Worm (Caenorhabditis elegans) whole organism, late embryonic: ENCODE results near the gene C29F7.1.

Experiments
- F13H6.1 ChIP-seq: sonication (generic microtip); optimal IDR thresholded peaks from 2 replicates; lab custom pipeline; 2016; ENCODE audit warnings: missing genetic modification characterization, missing compliant biosample characterization
- fkh-10 ChIP-seq: fragments of 150-350 bp; optimal IDR thresholded peaks from 2 replicates; lab custom pipeline; 2014; ENCODE audit warnings: missing biosample characterization, missing genetic modification reagents, missing genetic modification characterization
- pqm-1 ChIP-seq: sonication (generic microtip); optimal IDR thresholded peaks from 2 replicates; lab custom pipeline; 2016; ENCODE audit warnings: missing genetic modification characterization, missing compliant biosample characterization
- ref-2 ChIP-seq: sonication (generic microtip); optimal IDR thresholded peaks from 2 replicates; lab custom pipeline; 2016; ENCODE audit warnings: missing genetic modification characterization, missing compliant biosample characterization
- sox-4 ChIP-seq: sonication (generic microtip); optimal IDR thresholded peaks from 2 replicates; lab custom pipeline; 2017; ENCODE audit warnings: mild to moderate bottlenecking, missing genetic modification characterization, inconsistent platforms, missing compliant biosample characterization

DNA sequence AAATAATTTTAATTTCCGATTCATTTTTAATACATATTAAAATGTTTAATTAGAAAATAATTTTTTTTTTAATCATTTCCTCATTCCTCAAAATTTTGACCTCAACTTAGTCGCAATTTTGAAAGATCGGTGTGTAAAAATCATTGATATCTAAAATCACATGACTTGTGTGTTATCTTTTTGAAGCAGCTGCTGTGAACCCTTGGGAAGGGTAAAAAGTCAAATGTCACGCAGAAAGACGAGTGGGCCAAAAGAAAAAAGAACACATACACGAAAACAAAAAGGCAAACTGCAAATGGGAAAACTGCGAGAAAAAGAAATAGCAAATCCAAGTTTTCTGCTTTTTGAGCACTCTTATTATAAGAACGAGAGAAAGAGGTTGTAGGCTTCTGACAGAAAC, 26.5 kb upstream of the C29F7.1 start:
- TF ChIP-seq ref-2 (tag; lab: Kevin White, UChicago), result no peak
- no peak for TF ChIP-seq pqm-1 (tag; lab: Kevin White, UChicago)
- no peak for TF ChIP-seq sox-4 (tag; lab: Kevin White, UChicago)
- no peak for TF ChIP-seq fkh-10
- no peak for TF ChIP-seq F13H6.1 (tag; lab: Kevin White, UChicago)
